Worm (Caenorhabditis elegans): ENCODE measurements around the gene srsy-2.

The srsy-2 gene

ce11 chrII:6248503-6248902 lies 21.6 kb upstream of the srsy-2 start (continued):
- TF ChIP-seq zfp-3 (GFP tag; conservative IDR thresholded peaks at IDR 0.05) (peak; percentile 51; the same call in 1 of the 2 replicates), gei-8 (GFP tag; optimal IDR thresholded peaks at IDR 0.05) (no peak), ctbp-1 (GFP tag; IDR thresholded peaks at IDR 0.05) (0 out of 2 replicates have a peak, but pooled peaks have one; percentile 36), lin-38 (GFP tag; IDR thresholded peaks at IDR 0.05) (peak; percentile 70), zag-1 (tag; optimal IDR thresholded peaks at IDR 0.05) (no peak), lir-3 (tag; optimal IDR thresholded peaks at IDR 0.05) (peak; percentile 77), nhr-111 (GFP tag; optimal IDR thresholded peaks at IDR 0.05) (peak; percentile 10), skn-1 (tag; optimal IDR thresholded peaks at IDR 0.05) (no peak), dpl-1 (GFP tag; optimal IDR thresholded peaks at IDR 0.05) (peak; percentile 40), F37D6.2 (tag; optimal IDR thresholded peaks at IDR 0.05) (no peak), spr-3 (GFP tag; optimal IDR thresholded peaks at IDR 0.05) (peak; percentile 9), madf-5 (GFP tag; IDR thresholded peaks at IDR 0.05) (peak in 1 of 2 experiments; percentile 69; a peak in 1 of 4 replicates), php-3 (GFP tag; IDR thresholded peaks at IDR 0.05) (peak; percentile 67; the same call in 1 of the 2 replicates), F49E8.2 (tag; optimal IDR thresholded peaks at IDR 0.05; ENCODE audit: borderline replicate concordance) (peak; percentile 46), nhr-28 (tag; optimal IDR thresholded peaks at IDR 0.05) (peak; percentile 3), fos-1 (tag; optimal IDR thresholded peaks at IDR 0.05) (no peak), hif-1 (tag; optimal IDR thresholded peaks at IDR 0.05) (no peak), ZK337.2 (GFP tag; IDR thresholded peaks at IDR 0.05) (0 out of 2 replicates have a peak, but pooled peaks have one; percentile 25), dmd-9 (GFP tag; IDR thresholded peaks at IDR 0.05) (0 out of 2 replicates have a peak, but pooled peaks have one; percentile 35), nhr-102 (tag; optimal IDR thresholded peaks at IDR 0.05) (no peak), lin-15B (tag; optimal IDR thresholded peaks at IDR 0.05) (no peak), aha-1 (tag) (peak; percentile 59), set-16 (GFP tag; IDR thresholded peaks at IDR 0.05) (peak; percentile 11; the same call in 1 of the 2 replicates), pha-4 (GFP tag; IDR thresholded peaks at IDR 0.05) (peak; percentile 57; the same call in 1 of the 2 replicates), pha-4 (tag; optimal IDR thresholded peaks at IDR 0.05) (no peak), lsy-2 (tag; optimal IDR thresholded peaks at IDR 0.05) (peak in 1 of 2 experiments; percentile 35)

ce11 chrII:6248029-6248428 lies 21.1 kb upstream of the srsy-2 start:
- TF ChIP-seq skn-1 (tag; optimal IDR thresholded peaks at IDR 0.05) (no peak), unc-62 (GFP tag; optimal IDR thresholded peaks at IDR 0.05 in 1 of 2) (peak in 1 of 2 experiments; percentile 92), unc-62 (tag; optimal IDR thresholded peaks at IDR 0.05) (no peak)

- no peak for TF ChIP-seq cey-2 (tag; optimal IDR thresholded peaks at IDR 0.05; ENCODE audit: borderline replicate concordance, insufficient read depth)
- no peak for TF ChIP-seq F37D6.2 (tag; optimal IDR thresholded peaks at IDR 0.05)
- TF ChIP-seq mdl-1 (tag; optimal IDR thresholded peaks at IDR 0.05): no peak
- TF ChIP-seq ceh-20 (GFP tag; IDR thresholded peaks at IDR 0.05): no peak
Measured at ce11 chrII:6247011-6247410, 20.1 kb upstream of the srsy-2 start, which contains the start of gene T24H7.2. TSS of gene T24H7.2 (plus strand) at chrII:6247311.

- no peak for TF ChIP-seq daf-8 (GFP tag; IDR thresholded peaks at IDR 0.05)
- no peak for TF ChIP-seq mdl-1 (tag; optimal IDR thresholded peaks at IDR 0.05)
- TF ChIP-seq mdt-29 (GFP tag; IDR thresholded peaks at IDR 0.05): no peak
- TF ChIP-seq T26A8.4 (GFP tag; IDR thresholded peaks at IDR 0.05): no peak
- no peak for TF ChIP-seq lin-13 (GFP tag; optimal IDR thresholded peaks at IDR 0.05)
- TF ChIP-seq nhr-28 (tag; optimal IDR thresholded peaks at IDR 0.05): no peak
- no peak for TF ChIP-seq fos-1 (tag; optimal IDR thresholded peaks at IDR 0.05)
- TF ChIP-seq zip-2 (tag; optimal IDR thresholded peaks at IDR 0.05): no peak
- no peak for TF ChIP-seq mes-2 (tag; optimal IDR thresholded peaks at IDR 0.05; ENCODE audit: poor library complexity, severe bottlenecking)
- TF ChIP-seq spr-3 (GFP tag; optimal IDR thresholded peaks at IDR 0.05): no peak
- no peak for TF ChIP-seq lsy-2 (tag; optimal IDR thresholded peaks at IDR 0.05)
- no peak for TF ChIP-seq nhr-77 (tag; optimal IDR thresholded peaks at IDR 0.05)
- TF ChIP-seq lin-29 (GFP tag; IDR thresholded peaks at IDR 0.05): no peak
- TF ChIP-seq lin-39 (tag; optimal IDR thresholded peaks at IDR 0.05): no peak
Measured at ce11 chrII:6246054-6246453, 19.2 kb upstream of the srsy-2 start, which contains the start of gene lelo-1. TSS of gene lelo-1 (plus strand) at chrII:6246354.
